Fruit fly (Drosophila melanogaster): ENCODE results near the gene CG2310.
A peak's percentile ranks its signal among the peaks of the same experiment; 100 is the strongest.

The CG2310 gene

dm6 chr3R:29489209-29489608 lies 4.1 kb downstream of the CG2310 start, which contains the start of the genes CG2321 and CG2006 (continued):
- peak; percentile 41 for TF ChIP-seq CHES-1-like (GFP tag; optimal IDR thresholded peaks at IDR 0.05)
- 0 out of 3 replicates have a peak, but pooled peaks have one; percentile 23 for TF ChIP-seq CG11695 (GFP tag; IDR thresholded peaks at IDR 0.05)
- no peak for TF ChIP-seq CG1233 (GFP tag; optimal IDR thresholded peaks at IDR 0.05)
- no peak for TF ChIP-seq fd102C (GFP tag; optimal IDR thresholded peaks at IDR 0.05)
- peak; percentile 45 for TF ChIP-seq CG17912 (GFP tag; optimal IDR thresholded peaks at IDR 0.05)
- no peak for TF ChIP-seq usp (GFP tag; optimal IDR thresholded peaks at IDR 0.05)
- no peak for TF ChIP-seq lov (optimal IDR thresholded peaks at IDR 0.05)
- TF ChIP-seq lov (GFP tag; IDR thresholded peaks at IDR 0.05) = peak; percentile 57; the same call in 2 of the 3 replicates
- peak; percentile 29 for TF ChIP-seq CG1647 (GFP tag; optimal IDR thresholded peaks at IDR 0.05)
- TF ChIP-seq CG9817 (tag; optimal IDR thresholded peaks at IDR 0.05) = peak; percentile 46
- TF ChIP-seq CkIIα-i1 (GFP tag; IDR thresholded peaks at IDR 0.05) = no peak
- TF ChIP-seq CG7372 (GFP tag; IDR thresholded peaks at IDR 0.05) = peak; percentile 38; the same call in 1 of the 2 replicates
- peak; percentile 91 for TF ChIP-seq ewg (GFP tag; optimal IDR thresholded peaks at IDR 0.05)
- no peak for TF ChIP-seq CG4854 (GFP tag; optimal IDR thresholded peaks at IDR 0.05)
- TF ChIP-seq CG3163 (GFP tag; optimal IDR thresholded peaks at IDR 0.05) = no peak
- peak; percentile 6 for TF ChIP-seq CG4282 (GFP tag; optimal IDR thresholded peaks at IDR 0.05)
- TF ChIP-seq CG14441 (GFP tag; IDR thresholded peaks at IDR 0.05) = peak; percentile 36; the same call in 1 of the 2 replicates
- no peak for TF ChIP-seq stc (GFP tag; IDR thresholded peaks at IDR 0.05)
- TF ChIP-seq org-1 (GFP tag; optimal IDR thresholded peaks at IDR 0.05) = no peak
- TF ChIP-seq pho (GFP tag; optimal IDR thresholded peaks at IDR 0.05) = peak; percentile 46
- TF ChIP-seq CG15601 (tag; optimal IDR thresholded peaks at IDR 0.05) = peak; percentile 26
- TF ChIP-seq HLHmδ (GFP tag; optimal IDR thresholded peaks at IDR 0.05) = no peak
- TF ChIP-seq pum (GFP tag; optimal IDR thresholded peaks at IDR 0.05) = peak; percentile 48
- no peak for TF ChIP-seq pita (GFP tag; optimal IDR thresholded peaks at IDR 0.05)
- TF ChIP-seq ems (GFP tag; optimal IDR thresholded peaks at IDR 0.05) = peak; percentile 41
- TF ChIP-seq NFAT (GFP tag; IDR thresholded peaks at IDR 0.05) = peak; percentile 67
- peak; percentile 73 for TF ChIP-seq grau (tag; optimal IDR thresholded peaks at IDR 0.05)
- TF ChIP-seq seq (GFP tag; IDR thresholded peaks at IDR 0.05) = no peak
- peak; percentile 63 for TF ChIP-seq Myb (GFP tag; optimal IDR thresholded peaks at IDR 0.05)
- no peak for TF ChIP-seq Abd-B (GFP tag; optimal IDR thresholded peaks at IDR 0.05)
- no peak for TF ChIP-seq CG9609 (GFP tag; optimal IDR thresholded peaks at IDR 0.05)
- TF ChIP-seq crol (GFP tag; IDR thresholded peaks at IDR 0.05) = no peak
- peak; percentile 20 for TF ChIP-seq CG1602 (GFP tag; optimal IDR thresholded peaks at IDR 0.05)
- TF ChIP-seq CG5180 (GFP tag; optimal IDR thresholded peaks at IDR 0.05) = no peak
- peak; percentile 48 for TF ChIP-seq MESR4 (GFP tag; optimal IDR thresholded peaks at IDR 0.05)
- peak; percentile 45; the same call in 1 of the 2 replicates for TF ChIP-seq CG17328 (GFP tag; IDR thresholded peaks at IDR 0.05)
- TF ChIP-seq CG17385 (GFP tag; optimal IDR thresholded peaks at IDR 0.05) = peak; percentile 10
- TF ChIP-seq HHEX (GFP tag; optimal IDR thresholded peaks at IDR 0.05) = no peak
- TF ChIP-seq CG10431 (GFP tag; optimal IDR thresholded peaks at IDR 0.05) = no peak
- peak; percentile 13; the same call in 1 of the 3 replicates for TF ChIP-seq CG6175 (GFP tag; IDR thresholded peaks at IDR 0.05)
- no peak for TF ChIP-seq CG17568 (GFP tag; optimal IDR thresholded peaks at IDR 0.05)
- TF ChIP-seq Ada2b (GFP tag; IDR thresholded peaks at IDR 0.05) = 0 out of 2 replicates have a peak, but pooled peaks have one; percentile 33
- no peak for TF ChIP-seq odd (GFP tag; optimal IDR thresholded peaks at IDR 0.05)
- no peak for TF ChIP-seq CG6254 (GFP tag; optimal IDR thresholded peaks at IDR 0.05)
- TF ChIP-seq CG34224 (GFP tag; IDR thresholded peaks at IDR 0.05; ENCODE audit: partially characterized antibody) = peak; percentile 80
- no peak for TF ChIP-seq hb (GFP tag; IDR thresholded peaks at IDR 0.05; ENCODE audit: partially characterized antibody)
- TF ChIP-seq bowl (GFP tag; IDR thresholded peaks at IDR 0.05) = no peak
- no peak for TF ChIP-seq CG4424 (GFP tag; optimal IDR thresholded peaks at IDR 0.05)
- peak; percentile 51; the same call in 2 of the 3 replicates for TF ChIP-seq CG14860 (GFP tag; IDR thresholded peaks at IDR 0.05; ENCODE audit: partially characterized antibody)
- TF ChIP-seq her (GFP tag; optimal IDR thresholded peaks at IDR 0.05) = no peak
- TF ChIP-seq CG13424 (tag; optimal IDR thresholded peaks at IDR 0.05) = peak; percentile 57
